Worm (Caenorhabditis elegans) whole organism, L1 larva: ENCODE measurements around the gene str-118.

Source experiments
- aly-2 ChIP-seq: fragments of 150-350 bp; optimal IDR thresholded peaks from 2 replicates; lab custom pipeline; 2014; ENCODE audit warnings: missing biosample characterization, missing genetic modification characterization
- ceh-82 ChIP-seq, 3 experiments: fragments of 150-350 bp in 1 of 3; sonication (generic microtip) in 2 of 3; optimal IDR thresholded peaks; 2 replicates each; lab custom pipeline; 2014 to 2017; ENCODE audit warnings: missing biosample characterization in 3 of 3, missing genetic modification characterization in 3 of 3
- ceh-88 ChIP-seq: fragments of 200-800 bp; sonication (Bioruptor generic); IDR thresholded peaks from 2 replicates; pipeline ENCODE4 v1.3.6; 2022; ENCODE audit warnings: missing genetic modification characterization, missing compliant biosample characterization
- dpl-1 ChIP-seq, 3 experiments: fragments of 150-350 bp in 2 of 3; sonication (generic microtip) in 1 of 3; optimal IDR thresholded peaks; 2 replicates each; lab custom pipeline; 2014 to 2017; ENCODE audit warnings: missing biosample characterization in 3 of 3, missing genetic modification characterization in 3 of 3, missing genetic modification reagents in 3 of 3

ce11 chrV:10075441-10075840 lies 23.5 kb downstream of the str-118 start, which contains the start of gene F57A8.7:
- TF ChIP-seq ceh-82 (tag; optimal IDR thresholded peaks at IDR 0.05; lab: Kevin White, UChicago), result no peak
- TF ChIP-seq aly-2 (tag; lab: Kevin White, UChicago), result no peak
- no peak for TF ChIP-seq ceh-88 (GFP tag; lab: Robert Waterston, UW)
- TF ChIP-seq dpl-1 (GFP tag; optimal IDR thresholded peaks at IDR 0.05; lab: Kevin White, UChicago), result no peak
